Fruit fly (Drosophila melanogaster) whole organism, embryonic: ENCODE results near the gene CG12589.
A peak's percentile ranks its signal among the peaks of the same experiment; 100 is the strongest.

Experiments used
- Atf-2 ChIP-seq: fragments of 200-800 bp; sonication (Bioruptor generic); optimal IDR thresholded peaks from 2 replicates; lab custom pipeline; 2016; ENCODE audit warnings: missing biosample characterization, missing genetic modification characterization
- CG11695 ChIP-seq: fragments of 200-800 bp; sonication (Bioruptor generic); IDR thresholded peaks from 3 replicates; pipeline ENCODE4 v1.3.6; 2022; ENCODE audit warnings: missing biosample characterization, missing genetic modification characterization
- CG12236 ChIP-seq: fragments of 200-800 bp; sonication (Bioruptor generic); optimal IDR thresholded peaks from 2 replicates; lab custom pipeline; 2016; ENCODE audit warnings: missing biosample characterization, missing genetic modification characterization
- CG1233 ChIP-seq: fragments of 200-800 bp; sonication (Bioruptor generic); optimal IDR thresholded peaks from 4 replicates; lab custom pipeline; 2018; ENCODE audit warnings: missing biosample characterization, mild to moderate bottlenecking, missing genetic modification characterization
- CG12744 ChIP-seq: fragments of 200-800 bp; sonication (Bioruptor generic); optimal IDR thresholded peaks from 2 replicates; lab custom pipeline; 2016; ENCODE audit warnings: missing biosample characterization, missing genetic modification characterization
- CG14860 ChIP-seq: fragments of 200-800 bp; sonication (Bioruptor generic); IDR thresholded peaks from 3 replicates; pipeline ENCODE4 v1.3.6; 2022; ENCODE audit warnings: missing biosample characterization, missing genetic modification characterization; ENCODE audit not compliant: partially characterized antibody
- CG17568 ChIP-seq: fragments of 200-800 bp; sonication (Bioruptor generic); optimal IDR thresholded peaks from 2 replicates; lab custom pipeline; 2018; ENCODE audit warnings: missing biosample characterization, mild to moderate bottlenecking, missing genetic modification characterization, moderate library complexity
- CG17829 ChIP-seq: fragments of 200-800 bp; optimal IDR thresholded peaks from 2 replicates; lab custom pipeline; 2019; ENCODE audit warnings: missing biosample characterization, mild to moderate bottlenecking, missing genetic modification characterization, moderate library complexity
- CG1832 ChIP-seq: fragments of 200-800 bp; sonication (Bioruptor generic); optimal IDR thresholded peaks from 2 replicates; lab custom pipeline; 2017; ENCODE audit warnings: missing biosample characterization, mild to moderate bottlenecking, missing genetic modification characterization, inconsistent platforms
- CG2129 ChIP-seq: fragments of 200-800 bp; sonication (Bioruptor generic); IDR thresholded peaks from 2 replicates; pipeline ENCODE4 v1.3.6; 2022; ENCODE audit warnings: missing biosample characterization, missing genetic modification characterization; ENCODE audit not compliant: partially characterized antibody
- CG2199 ChIP-seq: fragments of 200-800 bp; sonication (Bioruptor generic); IDR thresholded peaks from 3 replicates; pipeline ENCODE4 v1.3.6; 2022; ENCODE audit warnings: missing biosample characterization, missing genetic modification characterization
- CG30431 ChIP-seq: fragments of 200-800 bp; sonication (Bioruptor generic); optimal IDR thresholded peaks from 2 replicates; lab custom pipeline; 2017; ENCODE audit warnings: missing biosample characterization, missing genetic modification characterization
- CG3838 ChIP-seq: fragments of 200-800 bp; sonication (Bioruptor generic); optimal IDR thresholded peaks from 3 replicates; lab custom pipeline; 2016; ENCODE audit warnings: missing biosample characterization, missing genetic modification characterization
- CG3847 ChIP-seq: fragments of 200-800 bp; sonication (Bioruptor generic); IDR thresholded peaks from 2 replicates; pipeline ENCODE4 v1.3.6; 2022; ENCODE audit warnings: missing biosample characterization, missing genetic modification characterization
- CG5953 ChIP-seq: fragments of 200-800 bp; sonication (Bioruptor generic); IDR thresholded peaks from 2 replicates; pipeline ENCODE4 v1.3.6; 2022; ENCODE audit warnings: missing biosample characterization, missing genetic modification characterization
- CG7357 ChIP-seq: fragments of 200-800 bp; sonication (Bioruptor generic); IDR thresholded peaks from 3 replicates; pipeline ENCODE4 v1.3.6; 2022; ENCODE audit warnings: missing biosample characterization, missing genetic modification characterization
- CG7987 ChIP-seq: fragments of 200-800 bp; sonication (Bioruptor generic); optimal IDR thresholded peaks from 2 replicates; lab custom pipeline; 2018; ENCODE audit warnings: missing biosample characterization, mild to moderate bottlenecking, missing genetic modification characterization, moderate library complexity
- CG8924 ChIP-seq: fragments of 200-800 bp; optimal IDR thresholded peaks from 3 replicates; lab custom pipeline; 2019; ENCODE audit warnings: missing biosample characterization, mild to moderate bottlenecking, missing genetic modification characterization, moderate library complexity
- CG9797 ChIP-seq: fragments of 200-800 bp; sonication (Bioruptor generic); optimal IDR thresholded peaks from 3 replicates; lab custom pipeline; 2018; ENCODE audit warnings: missing biosample characterization, mild to moderate bottlenecking, missing genetic modification characterization
- CG9932 ChIP-seq: fragments of 200-800 bp; sonication (Bioruptor generic); IDR thresholded peaks from 2 replicates; pipeline ENCODE4 v1.3.6; 2022; ENCODE audit warnings: missing biosample characterization, missing genetic modification characterization
- Dp ChIP-seq: fragments of 200-800 bp; sonication (Bioruptor generic); optimal IDR thresholded peaks from 2 replicates; lab custom pipeline; 2018; ENCODE audit warnings: missing biosample characterization, mild to moderate bottlenecking, missing genetic modification characterization, moderate library complexity
- Drgx ChIP-seq: fragments of 200-800 bp; sonication (Bioruptor generic); IDR thresholded peaks from 2 replicates; pipeline ENCODE4 v1.3.6; 2022; ENCODE audit warnings: missing biosample characterization, missing genetic modification characterization
- E2f1 ChIP-seq: fragments of 200-800 bp; sonication (Bioruptor generic); IDR thresholded peaks from 2 replicates; pipeline ENCODE4 v1.3.6; 2022; ENCODE audit warnings: missing biosample characterization, missing genetic modification characterization
- ERR ChIP-seq: fragments of 200-800 bp; sonication (Bioruptor generic); optimal IDR thresholded peaks from 2 replicates; lab custom pipeline; 2016; ENCODE audit warnings: missing biosample characterization, missing genetic modification characterization
- HHEX ChIP-seq: fragments of 200-800 bp; sonication (Bioruptor generic); optimal IDR thresholded peaks from 3 replicates; lab custom pipeline; 2017; ENCODE audit warnings: missing biosample characterization, mild to moderate bottlenecking, missing genetic modification characterization, missing genetic modification reagents
- HmgD ChIP-seq: fragments of 200-800 bp; sonication (Bioruptor generic); optimal IDR thresholded peaks from 3 replicates; lab custom pipeline; 2016; ENCODE audit warnings: missing biosample characterization, missing genetic modification characterization
- HmgZ ChIP-seq: fragments of 200-800 bp; sonication (Bioruptor generic); optimal IDR thresholded peaks from 2 replicates; lab custom pipeline; 2018; ENCODE audit warnings: missing biosample characterization, mild to moderate bottlenecking, missing genetic modification characterization
- MESR4 ChIP-seq: fragments of 200-800 bp; sonication (Bioruptor generic); optimal IDR thresholded peaks from 2 replicates; lab custom pipeline; 2018; ENCODE audit warnings: missing biosample characterization, mild to moderate bottlenecking, missing genetic modification characterization, moderate library complexity
- Mes4 ChIP-seq: fragments of 200-800 bp; sonication (Bioruptor generic); optimal IDR thresholded peaks from 2 replicates; lab custom pipeline; 2016; ENCODE audit warnings: missing biosample characterization, missing genetic modification characterization
- NC2β ChIP-seq: fragments of 200-800 bp; sonication (Bioruptor generic); optimal IDR thresholded peaks from 2 replicates; lab custom pipeline; 2016; ENCODE audit warnings: missing biosample characterization, missing genetic modification characterization
- Nf-YB ChIP-seq: fragments of 200-800 bp; sonication (Bioruptor generic); optimal IDR thresholded peaks from 3 replicates; lab custom pipeline; 2019; ENCODE audit warnings: missing biosample characterization, mild to moderate bottlenecking, missing genetic modification characterization, moderate library complexity
- Poxn ChIP-seq: fragments of 200-800 bp; sonication (Bioruptor generic); IDR thresholded peaks from 2 replicates; pipeline ENCODE4 v1.3.6; 2022; ENCODE audit warnings: missing biosample characterization, missing genetic modification characterization
- Sry-β ChIP-seq: fragments of 200-800 bp; sonication (Bioruptor generic); optimal IDR thresholded peaks from 2 replicates; lab custom pipeline; 2018; ENCODE audit warnings: missing biosample characterization, mild to moderate bottlenecking, missing genetic modification characterization, moderate library complexity
- btn ChIP-seq: fragments of 200-800 bp; sonication (Bioruptor generic); optimal IDR thresholded peaks from 2 replicates; lab custom pipeline; 2016; ENCODE audit warnings: missing biosample characterization, missing genetic modification characterization
- crol ChIP-seq: fragments of 200-800 bp; sonication (Bioruptor generic); IDR thresholded peaks from 2 replicates; pipeline ENCODE4 v1.3.6; 2022; ENCODE audit warnings: missing biosample characterization, missing genetic modification characterization
- dati ChIP-seq: fragments of 200-800 bp; sonication (Bioruptor generic); IDR thresholded peaks from 2 replicates; pipeline ENCODE4 v1.3.6; 2022; ENCODE audit warnings: missing biosample characterization, missing genetic modification characterization
- fd64A ChIP-seq: fragments of 200-800 bp; sonication (Bioruptor generic); optimal IDR thresholded peaks from 3 replicates; lab custom pipeline; 2018; ENCODE audit warnings: missing biosample characterization, mild to moderate bottlenecking, missing genetic modification characterization
- gro ChIP-seq: fragments of 200-800 bp; sonication (Bioruptor generic); optimal IDR thresholded peaks from 2 replicates; lab custom pipeline; 2016; ENCODE audit warnings: missing biosample characterization, missing genetic modification characterization
- ind ChIP-seq: fragments of 200-800 bp; sonication (Bioruptor generic); optimal IDR thresholded peaks from 3 replicates; lab custom pipeline; 2016; ENCODE audit warnings: missing biosample characterization, missing genetic modification characterization
- lab ChIP-seq: fragments of 200-800 bp; sonication (Bioruptor generic); optimal IDR thresholded peaks from 3 replicates; lab custom pipeline; 2017; ENCODE audit warnings: missing biosample characterization, missing genetic modification characterization, mild to moderate bottlenecking, moderate library complexity, missing genetic modification reagents
- mam ChIP-seq: fragments of 200-800 bp; sonication (Bioruptor generic); optimal IDR thresholded peaks from 3 replicates; lab custom pipeline; 2016; ENCODE audit warnings: missing biosample characterization, missing genetic modification characterization
- oc ChIP-seq: fragments of 200-800 bp; sonication (Bioruptor generic); optimal IDR thresholded peaks from 2 replicates; lab custom pipeline; 2018; ENCODE audit warnings: missing biosample characterization, mild to moderate bottlenecking, missing genetic modification characterization, moderate library complexity
- p53 ChIP-seq: fragments of 200-800 bp; sonication (Bioruptor generic); optimal IDR thresholded peaks from 2 replicates; lab custom pipeline; 2016; ENCODE audit warnings: missing biosample characterization, missing genetic modification characterization
- peb ChIP-seq: fragments of 200-800 bp; sonication (Bioruptor generic); IDR thresholded peaks from 2 replicates; pipeline ENCODE4 v1.3.6; 2022; ENCODE audit warnings: missing biosample characterization, missing genetic modification characterization
- pita ChIP-seq: fragments of 200-800 bp; sonication (Bioruptor generic); optimal IDR thresholded peaks from 2 replicates; lab custom pipeline; 2017; ENCODE audit warnings: missing biosample characterization, mild to moderate bottlenecking, missing genetic modification characterization
- ranshi ChIP-seq: fragments of 200-800 bp; sonication (Bioruptor generic); IDR thresholded peaks from 2 replicates; pipeline ENCODE4 v1.3.6; 2022; ENCODE audit warnings: missing biosample characterization, missing genetic modification characterization
- scrt ChIP-seq: fragments of 200-800 bp; sonication (Bioruptor generic); optimal IDR thresholded peaks from 2 replicates; lab custom pipeline; 2018; ENCODE audit warnings: missing biosample characterization, mild to moderate bottlenecking, missing genetic modification characterization, moderate library complexity
- slbo ChIP-seq: fragments of 200-800 bp; sonication (Bioruptor generic); IDR thresholded peaks from 2 replicates; pipeline ENCODE4 v1.3.6; 2022; ENCODE audit warnings: missing biosample characterization, missing genetic modification characterization
- sob ChIP-seq: fragments of 200-800 bp; sonication (Bioruptor generic); IDR thresholded peaks from 2 replicates; pipeline ENCODE4 v1.3.6; 2022; ENCODE audit warnings: missing biosample characterization, missing genetic modification characterization
- sqz ChIP-seq: fragments of 200-800 bp; sonication (Bioruptor generic); optimal IDR thresholded peaks from 3 replicates; lab custom pipeline; 2018; ENCODE audit warnings: missing biosample characterization, mild to moderate bottlenecking, missing genetic modification characterization
- vnd ChIP-seq: fragments of 200-800 bp; sonication (Bioruptor generic); IDR thresholded peaks from 3 replicates; pipeline ENCODE4 v1.3.6; 2022; ENCODE audit warnings: missing biosample characterization, missing genetic modification characterization; ENCODE audit not compliant: partially characterized antibody

CG12589 gene

DNA sequence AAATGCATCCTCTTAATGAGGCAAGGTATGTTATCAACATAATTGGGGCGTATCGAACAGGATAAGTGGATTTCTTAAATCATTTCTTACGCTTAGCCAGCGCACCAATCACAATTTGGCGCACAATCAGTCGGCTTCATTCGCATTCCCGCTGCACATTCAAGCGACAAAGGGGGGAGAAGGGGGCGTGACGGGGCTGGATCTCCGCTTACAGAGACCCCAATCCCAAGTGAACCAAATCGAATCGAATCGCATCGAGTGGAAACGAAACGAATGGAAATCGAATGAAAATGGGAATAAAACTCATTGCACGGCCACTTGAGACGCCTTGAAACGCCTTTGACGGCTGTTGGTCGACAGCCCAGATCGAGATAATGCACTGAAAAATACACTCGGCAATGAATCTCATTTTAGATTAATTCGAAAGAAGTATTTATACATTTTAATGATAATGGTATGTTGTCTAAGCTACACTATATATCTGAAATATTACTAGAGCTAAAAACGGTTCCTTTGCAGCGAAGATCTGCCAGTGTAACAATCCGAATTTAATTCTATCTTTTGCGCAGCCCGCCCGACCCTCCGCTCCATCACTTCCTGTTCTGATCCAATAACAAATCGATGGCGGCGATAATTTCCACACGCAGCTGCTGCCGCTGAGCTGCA is 43.5 kb downstream of the CG12589 start (continued):
- TF ChIP-seq CG3838 (GFP tag; lab: Kevin White, UChicago) (no peak), oc (tag; lab: Kevin White, UChicago) (no peak), CG2129 (GFP tag; lab: Robert Waterston, UW) (no peak), CG11695 (GFP tag; lab: Robert Waterston, UW) (no peak; the same call in 2 of the 3 replicates), CG17568 (no peak), peb (GFP tag; lab: Robert Waterston, UW) (no peak), CG7987 (GFP tag; lab: Kevin White, UChicago) (no peak), CG12744 (GFP tag; lab: Kevin White, UChicago) (no peak), Nf-YB (peak; percentile 9), p53 (GFP tag; lab: Kevin White, UChicago) (no peak), sob (GFP tag; lab: Robert Waterston, UW) (no peak), CG3847 (GFP tag; lab: Robert Waterston, UW) (no peak), Drgx (GFP tag; lab: Robert Waterston, UW) (peak; percentile 37; the same call in 1 of the 2 replicates), crol (GFP tag; lab: Robert Waterston, UW) (peak; percentile 53), gro (GFP tag; lab: Kevin White, UChicago) (no peak), pita (GFP tag; lab: Kevin White, UChicago) (no peak), slbo (no peak), Poxn (GFP tag; lab: Robert Waterston, UW) (no peak), MESR4 (GFP tag; lab: Kevin White, UChicago) (no peak), HmgD (GFP tag; lab: Kevin White, UChicago) (no peak), ranshi (no peak), Dp (GFP tag; lab: Kevin White, UChicago) (no peak), CG9932 (GFP tag; lab: Robert Waterston, UW) (no peak), CG1832 (no peak), CG1233 (GFP tag; lab: Kevin White, UChicago) (no peak), CG30431 (no peak), CG14860 (GFP tag; lab: Robert Waterston, UW) (no peak), E2f1 (GFP tag; lab: Robert Waterston, UW) (no peak), ind (GFP tag; lab: Kevin White, UChicago) (no peak), lab (GFP tag; lab: Kevin White, UChicago) (no peak), CG7357 (GFP tag; lab: Robert Waterston, UW) (no peak), dati (no peak), HmgZ (tag; lab: Kevin White, UChicago) (no peak), ERR (GFP tag; lab: Kevin White, UChicago) (no peak), Sry-β (GFP tag; lab: Kevin White, UChicago) (no peak), CG12236 (GFP tag; lab: Kevin White, UChicago) (no peak), scrt (GFP tag; lab: Kevin White, UChicago) (no peak), CG8924 (tag; lab: Kevin White, UChicago) (no peak), CG17829 (tag; lab: Kevin White, UChicago) (peak; percentile 42), Mes4 (GFP tag; lab: Kevin White, UChicago) (no peak), vnd (GFP tag; lab: Robert Waterston, UW) (no peak), mam (GFP tag; lab: Kevin White, UChicago) (no peak), NC2β (GFP tag; lab: Kevin White, UChicago) (no peak), Atf-2 (GFP tag; lab: Kevin White, UChicago) (no peak), sqz (GFP tag; lab: Kevin White, UChicago) (no peak), CG2199 (GFP tag; lab: Robert Waterston, UW) (no peak), CG9797 (GFP tag; lab: Kevin White, UChicago) (no peak), btn (no peak), fd64A (GFP tag; lab: Kevin White, UChicago) (no peak), CG5953 (GFP tag; lab: Robert Waterston, UW) (no peak), HHEX (no peak)
